Fruit fly (Drosophila melanogaster) Kc167 (cell line): ENCODE measurements around the gene CG34267.

Experiments used
- Myc ChIP-seq: fragments of >200 bp; optimal IDR thresholded peaks from 2 replicates; lab custom pipeline; 2017; ENCODE audit warnings: missing external identifiers
- Sin3A ChIP-seq: fragments of >200 bp; optimal IDR thresholded peaks from 2 replicates; lab custom pipeline; 2018; ENCODE audit warnings: missing external identifiers
- h ChIP-seq: fragments of >200 bp; optimal IDR thresholded peaks from 3 replicates; lab custom pipeline; 2018; ENCODE audit warnings: missing external identifiers
- insv ChIP-seq: fragments of >200 bp; optimal IDR thresholded peaks from 3 replicates; lab custom pipeline; 2018; ENCODE audit warnings: missing external identifiers
- psq ChIP-seq: fragments of >200 bp; optimal IDR thresholded peaks from 2 replicates; lab custom pipeline; 2017; ENCODE audit warnings: missing external identifiers
- ttk ChIP-seq: sonication (Bioruptor generic); optimal IDR thresholded peaks from 2 replicates; lab custom pipeline; 2017; ENCODE audit warnings: missing external identifiers

CG34267 gene

dm6 chr3L:507576-508322 is 7.5 kb upstream of the CG34267 start:
- TF ChIP-seq ttk: no peak
- TF ChIP-seq h (lab: Kevin White, UChicago): no peak
- no peak for TF ChIP-seq Myc (lab: Kevin White, UChicago)
- no peak for TF ChIP-seq psq
- no peak for TF ChIP-seq insv (lab: Kevin White, UChicago)
- TF ChIP-seq Sin3A (lab: Kevin White, UChicago): no peak

DNA sequence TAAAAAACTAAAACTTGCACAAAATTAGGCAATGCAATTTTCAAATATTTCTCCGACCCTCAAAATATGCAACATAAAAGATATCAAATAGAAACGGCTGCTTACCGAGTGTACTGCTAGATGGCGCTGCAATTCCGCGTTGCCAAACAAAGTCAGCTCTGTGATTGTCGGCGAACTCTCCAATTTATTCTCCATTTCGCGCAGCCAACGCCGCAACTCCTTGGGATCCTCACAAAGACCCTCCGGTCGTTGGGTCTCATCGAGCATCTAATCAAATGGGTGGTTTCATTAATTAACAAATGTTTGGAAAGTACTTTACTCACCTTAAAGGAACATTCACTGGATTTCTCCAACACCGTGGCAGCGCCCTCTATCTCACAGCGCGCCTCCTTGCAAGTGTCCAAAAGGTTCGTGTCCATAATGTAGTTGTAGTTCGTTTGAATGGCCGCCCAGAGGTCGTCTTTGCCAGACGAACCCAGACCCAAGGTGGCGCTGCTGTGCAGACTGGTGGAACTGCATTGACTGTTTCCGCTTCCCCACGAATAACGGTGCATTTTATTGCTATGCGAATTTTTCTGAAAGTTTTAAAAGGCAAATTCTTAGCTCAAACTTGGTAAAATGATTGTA is 5.6 kb upstream of the CG34267 start:
- TF ChIP-seq insv (lab: Kevin White, UChicago) (no peak), psq (no peak), ttk (no peak), h (lab: Kevin White, UChicago) (no peak), Myc (lab: Kevin White, UChicago) (no peak), Sin3A (lab: Kevin White, UChicago) (no peak)

DNA sequence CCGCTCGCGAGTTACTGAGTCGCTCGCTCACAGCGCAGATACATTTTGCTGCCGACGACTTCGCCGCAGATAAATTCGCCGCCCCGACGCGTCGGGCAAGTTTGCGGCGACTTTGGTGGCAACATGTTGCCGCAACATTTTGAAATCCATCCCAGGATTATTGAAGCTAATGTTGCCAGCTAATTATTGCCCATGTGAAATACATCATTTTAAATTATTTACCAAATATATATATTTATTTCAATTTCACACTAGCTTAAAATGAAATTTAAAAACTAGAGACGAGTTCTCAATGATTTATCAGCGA is 9.5 kb downstream of the CG34267 start:
- TF ChIP-seq psq (no peak), Myc (lab: Kevin White, UChicago) (no peak), insv (lab: Kevin White, UChicago) (no peak), Sin3A (lab: Kevin White, UChicago) (no peak)

DNA sequence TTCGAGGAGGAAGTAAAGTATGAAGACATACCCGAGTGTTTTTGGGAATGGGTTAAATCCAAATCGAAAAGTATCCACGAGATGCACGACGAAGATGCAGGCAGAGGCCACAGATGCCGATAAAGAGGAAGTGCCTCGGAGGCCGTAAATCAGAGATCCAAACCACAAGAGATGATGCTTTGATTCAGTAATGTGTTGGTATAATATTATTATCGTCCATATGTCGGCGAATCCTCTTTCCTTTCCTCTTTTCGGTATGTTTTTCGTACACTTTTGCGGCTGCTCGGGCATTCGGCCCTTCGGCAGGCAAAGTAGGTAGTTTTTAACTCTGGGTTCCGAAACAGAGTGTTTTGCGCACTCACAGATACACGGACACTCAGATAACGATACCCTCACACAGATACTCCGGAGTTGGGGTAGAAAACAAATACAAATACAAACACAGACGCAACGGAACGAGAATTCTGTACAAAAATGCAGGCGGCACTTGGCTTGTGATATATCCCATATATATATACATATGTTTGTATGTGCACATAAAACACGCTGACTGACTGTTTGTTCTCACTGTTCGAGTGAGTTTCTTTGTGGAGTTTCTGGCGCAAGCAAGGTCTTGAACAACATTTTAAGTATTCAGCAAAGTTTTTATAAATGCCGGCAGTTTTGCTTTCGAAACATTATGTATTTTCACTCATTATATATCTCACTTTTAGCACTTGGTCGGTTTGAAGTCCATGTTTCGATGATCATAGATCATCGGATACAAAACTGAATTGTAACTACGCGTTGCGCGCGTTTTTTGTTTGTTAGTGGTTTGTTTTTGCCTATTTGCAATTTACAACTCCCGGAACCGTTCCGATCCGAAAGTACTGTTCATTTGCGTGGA is 10.1 kb downstream of the CG34267 start:
- no peak for TF ChIP-seq Myc (lab: Kevin White, UChicago)
- no peak for TF ChIP-seq ttk
- TF ChIP-seq h (lab: Kevin White, UChicago): no peak
- TF ChIP-seq psq: no peak
- no peak for TF ChIP-seq Sin3A (lab: Kevin White, UChicago)
- TF ChIP-seq insv (lab: Kevin White, UChicago): no peak

- no peak for TF ChIP-seq psq
- TF ChIP-seq ttk: no peak
- no peak for TF ChIP-seq Sin3A (lab: Kevin White, UChicago)
- TF ChIP-seq insv (lab: Kevin White, UChicago): no peak
- TF ChIP-seq h (lab: Kevin White, UChicago): no peak
- TF ChIP-seq Myc (lab: Kevin White, UChicago): no peak
Observed at dm6 chr3L:489354-489753, 10.9 kb downstream of the CG34267 start.

DNA sequence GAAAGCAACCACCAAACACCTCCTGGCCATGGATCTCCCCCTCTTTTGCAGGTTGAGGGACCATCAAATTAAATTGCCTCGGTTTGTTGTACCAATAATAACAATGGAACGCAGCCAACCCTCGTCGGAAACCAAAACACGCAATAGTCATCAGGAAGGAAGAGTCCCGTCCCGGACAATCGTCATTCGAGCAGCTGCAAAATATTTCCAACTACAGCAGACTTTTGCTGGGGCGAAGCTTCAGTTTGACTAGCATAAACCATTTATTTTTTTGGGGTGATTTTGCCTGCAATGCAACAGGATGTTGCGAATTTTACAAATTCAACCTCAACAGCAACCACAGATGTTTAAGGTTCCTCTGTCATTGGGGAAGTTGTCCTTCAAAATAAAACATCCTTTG is 11.6 kb downstream of the CG34267 start:
- TF ChIP-seq insv (lab: Kevin White, UChicago) (no peak), h (lab: Kevin White, UChicago) (no peak), Myc (lab: Kevin White, UChicago) (no peak), Sin3A (lab: Kevin White, UChicago) (no peak), ttk (no peak), psq (no peak)

- no peak for TF ChIP-seq Sin3A (lab: Kevin White, UChicago)
- TF ChIP-seq psq: no peak
- no peak for TF ChIP-seq ttk
- no peak for TF ChIP-seq Myc (lab: Kevin White, UChicago)
Observed at dm6 chr3L:488159-488558, 12.1 kb downstream of the CG34267 start.

dm6 chr3L:485393-485792 is 14.9 kb downstream of the CG34267 start:
- TF ChIP-seq h (lab: Kevin White, UChicago) (no peak), Myc (lab: Kevin White, UChicago) (no peak), ttk (no peak), Sin3A (lab: Kevin White, UChicago) (no peak), insv (lab: Kevin White, UChicago) (no peak), psq (no peak)

DNA sequence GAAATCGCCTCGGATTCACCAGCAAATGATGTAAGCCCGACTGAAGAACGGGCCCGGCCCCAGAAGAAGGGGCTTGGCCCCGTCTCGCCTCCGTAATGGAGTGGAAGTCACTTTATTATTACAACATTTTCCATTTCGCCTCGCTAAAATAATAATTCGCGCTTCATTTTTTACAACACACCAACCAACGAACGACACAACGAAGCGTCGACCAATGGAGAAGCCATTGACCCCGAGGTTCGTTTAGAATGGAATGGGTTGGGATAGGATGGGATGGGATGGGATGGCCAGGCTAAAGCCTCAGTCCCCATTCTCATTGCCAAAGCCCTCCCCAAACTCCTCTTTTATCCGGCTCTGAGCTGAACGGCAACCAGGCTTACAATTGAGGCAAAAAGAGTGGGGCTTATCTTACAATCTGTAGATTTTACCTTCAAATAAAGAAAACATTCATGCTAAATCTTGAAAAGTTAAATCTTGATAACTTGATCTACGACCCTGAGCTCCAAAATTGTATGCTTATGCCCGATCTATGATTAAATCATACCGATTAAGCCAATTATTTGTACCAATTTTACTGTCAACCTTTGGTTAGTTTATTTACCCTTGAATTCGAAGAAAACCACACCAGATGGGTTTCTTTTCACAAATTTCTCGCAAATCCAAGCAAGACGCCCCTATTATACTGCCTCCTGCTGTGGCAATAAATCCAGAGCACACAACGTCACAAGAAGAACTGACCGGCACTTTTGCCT is 15.5 kb downstream of the CG34267 start:
- TF ChIP-seq Myc (lab: Kevin White, UChicago): no peak
- no peak for TF ChIP-seq ttk
- TF ChIP-seq h (lab: Kevin White, UChicago): no peak
- no peak for TF ChIP-seq psq
- no peak for TF ChIP-seq Sin3A (lab: Kevin White, UChicago)
- no peak for TF ChIP-seq insv (lab: Kevin White, UChicago)

- TF ChIP-seq insv (lab: Kevin White, UChicago) (no peak), h (lab: Kevin White, UChicago) (no peak), ttk (no peak), psq (no peak), Myc (lab: Kevin White, UChicago) (no peak), Sin3A (lab: Kevin White, UChicago) (no peak)
Observed at dm6 chr3L:483818-484217, 16.4 kb downstream of the CG34267 start.

dm6 chr3L:473064-473463 is 27.2 kb downstream of the CG34267 start:
- TF ChIP-seq Myc (lab: Kevin White, UChicago): no peak
- TF ChIP-seq ttk: no peak
- no peak for TF ChIP-seq Sin3A (lab: Kevin White, UChicago)
- no peak for TF ChIP-seq psq
- no peak for TF ChIP-seq insv (lab: Kevin White, UChicago)
- TF ChIP-seq h (lab: Kevin White, UChicago): no peak
